Worm (Caenorhabditis elegans): Measurements from ENCODE around the gene fnta-1.

- TF ChIP-seq tbx-2 (tag; optimal IDR thresholded peaks at IDR 0.05), result peak; percentile 50
- no peak for TF ChIP-seq unc-62 (GFP tag; optimal IDR thresholded peaks at IDR 0.05)
- no peak for TF ChIP-seq skn-1 (tag; optimal IDR thresholded peaks at IDR 0.05)
Measured at ce11 chrIV:247494-247893, 7.4 kb upstream of the fnta-1 start.

Measured in whole organism, L1 larva.